Worm (Caenorhabditis elegans): ENCODE data around the gene K07F5.22.

DNA sequence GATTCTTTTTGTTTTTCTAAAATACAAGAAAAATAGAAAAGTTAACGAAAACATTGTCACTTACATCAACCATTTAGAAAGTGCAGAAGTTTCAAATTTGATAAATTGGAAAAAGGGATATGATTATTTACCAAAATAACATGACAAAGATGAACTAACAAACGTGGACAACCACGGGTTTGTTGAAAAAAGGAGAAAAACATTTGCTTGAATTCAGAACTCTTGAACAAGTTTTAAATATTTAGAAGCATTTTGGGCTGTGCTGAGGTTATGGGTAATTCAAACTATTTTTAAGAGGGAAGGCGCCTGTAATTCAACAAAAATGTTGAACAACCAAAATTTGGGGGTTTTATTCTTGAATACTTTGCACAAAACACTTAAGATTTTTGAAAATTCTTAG, 25.0 kb downstream of the K07F5.22 start, which contains the start of gene ttbk-3:
- no peak for TF ChIP-seq blmp-1 (tag; optimal IDR thresholded peaks at IDR 0.05)
- no peak for TF ChIP-seq lsy-2 (tag; optimal IDR thresholded peaks at IDR 0.05)
- no peak for TF ChIP-seq ztf-11 (tag; optimal IDR thresholded peaks at IDR 0.05)
- TF ChIP-seq dsc-1 (tag; optimal IDR thresholded peaks at IDR 0.05) = no peak
- no peak for TF ChIP-seq ama-1 (optimal IDR thresholded peaks at IDR 0.05)
- no peak for TF ChIP-seq zag-1 (tag; optimal IDR thresholded peaks at IDR 0.05)
- no peak for TF ChIP-seq mdl-1 (tag; optimal IDR thresholded peaks at IDR 0.05)
- TF ChIP-seq tlp-1 (tag; optimal IDR thresholded peaks at IDR 0.05) = no peak
- TF ChIP-seq grh-1 (GFP tag; IDR thresholded peaks at IDR 0.05) = no peak
- no peak for TF ChIP-seq jun-1 (tag; optimal IDR thresholded peaks at IDR 0.05)
- TF ChIP-seq elt-2 (tag; optimal IDR thresholded peaks at IDR 0.05) = no peak
